Fruit fly (Drosophila melanogaster) S2 (cell line): ENCODE measurements around the gene Scm.
A peak's percentile ranks its signal among the peaks of the same experiment; 100 is the strongest.

Source experiments
- CG8478 ChIP-seq: fragments of >200 bp; optimal IDR thresholded peaks from 2 replicates; lab custom pipeline; 2018
- CTCF ChIP-seq, 2 experiments: fragments of >200 bp; optimal IDR thresholded peaks; 2 replicates each; lab custom pipeline; 2018

dm6 chr3R:9630633-9631095 lies 6.7 kb downstream of the Scm start, which contains the start of gene Calr:
- TF ChIP-seq CG8478 (lab: Kevin White, UChicago) (no peak), CTCF (optimal IDR thresholded peaks at IDR 0.05; lab: Kevin White, UChicago) (peak in 1 of 2 experiments; percentile 5)
